Worm (Caenorhabditis elegans): ENCODE results near the gene F35B3.3.

Gene F35B3.3

ce11 chrX:17055836-17056783 is 42.8 kb downstream of the F35B3.3 start:
- no peak for TF ChIP-seq B0310.2 (tag; optimal IDR thresholded peaks at IDR 0.05)
- TF ChIP-seq ceh-13 (GFP tag; optimal IDR thresholded peaks at IDR 0.05), result no peak
- no peak for TF ChIP-seq hmbx-1 (tag; optimal IDR thresholded peaks at IDR 0.05)

- TF ChIP-seq scrt-1 (GFP tag; IDR thresholded peaks at IDR 0.05) (no peak), sea-1 (GFP tag; conservative IDR thresholded peaks at IDR 0.05) (no peak), tbx-37 (GFP tag; conservative IDR thresholded peaks at IDR 0.05) (no peak), tra-4 (tag; optimal IDR thresholded peaks at IDR 0.05) (no peak), F13C5.2 (tag; optimal IDR thresholded peaks at IDR 0.05) (no peak), ama-1 (optimal IDR thresholded peaks at IDR 0.05) (no peak), aly-1 (tag; optimal IDR thresholded peaks at IDR 0.05) (no peak), ets-7 (tag; optimal IDR thresholded peaks at IDR 0.05) (no peak), hmg-4 (GFP tag; optimal IDR thresholded peaks at IDR 0.05) (no peak), tbx-11 (GFP tag; IDR thresholded peaks at IDR 0.05) (no peak)
Measured at ce11 chrX:17058340-17058739, 45.1 kb downstream of the F35B3.3 start.

ce11 chrX:17059760-17060159 is 46.5 kb downstream of the F35B3.3 start:
- TF ChIP-seq ceh-13 (GFP tag; optimal IDR thresholded peaks at IDR 0.05), result no peak
- no peak for TF ChIP-seq aly-1 (tag; optimal IDR thresholded peaks at IDR 0.05)
- no peak for TF ChIP-seq ceh-36 (tag; optimal IDR thresholded peaks at IDR 0.05)
- TF ChIP-seq hmg-4 (GFP tag; optimal IDR thresholded peaks at IDR 0.05), result no peak
- TF ChIP-seq ets-7 (tag; optimal IDR thresholded peaks at IDR 0.05), result no peak
- TF ChIP-seq B0310.2 (tag; optimal IDR thresholded peaks at IDR 0.05), result no peak

- no peak for TF ChIP-seq hmbx-1 (tag; optimal IDR thresholded peaks at IDR 0.05)
- no peak for TF ChIP-seq ceh-13 (GFP tag; optimal IDR thresholded peaks at IDR 0.05)
- no peak for TF ChIP-seq tbx-37 (GFP tag; conservative IDR thresholded peaks at IDR 0.05)
- TF ChIP-seq B0310.2 (tag; optimal IDR thresholded peaks at IDR 0.05), result no peak
- no peak for TF ChIP-seq flt-1 (GFP tag; IDR thresholded peaks at IDR 0.05)
Measured at ce11 chrX:17062165-17062564, 48.9 kb downstream of the F35B3.3 start.

- TF ChIP-seq scrt-1 (GFP tag; IDR thresholded peaks at IDR 0.05), result no peak
- TF ChIP-seq flt-1 (GFP tag; IDR thresholded peaks at IDR 0.05), result no peak
- TF ChIP-seq F13C5.2 (tag; optimal IDR thresholded peaks at IDR 0.05), result no peak
- no peak for TF ChIP-seq ets-7 (tag; optimal IDR thresholded peaks at IDR 0.05)
- no peak for TF ChIP-seq hmbx-1 (tag; optimal IDR thresholded peaks at IDR 0.05)
- no peak for TF ChIP-seq ceh-36 (tag; optimal IDR thresholded peaks at IDR 0.05)
- no peak for TF ChIP-seq tra-4 (tag; optimal IDR thresholded peaks at IDR 0.05)
- TF ChIP-seq B0310.2 (tag; optimal IDR thresholded peaks at IDR 0.05), result no peak
- no peak for TF ChIP-seq sea-1 (GFP tag; conservative IDR thresholded peaks at IDR 0.05)
Measured at ce11 chrX:17063749-17064252, 50.5 kb downstream of the F35B3.3 start.

- TF ChIP-seq pes-1 (GFP tag; IDR thresholded peaks at IDR 0.05), result no peak
- TF ChIP-seq sea-1 (GFP tag; conservative IDR thresholded peaks at IDR 0.05), result no peak
- no peak for TF ChIP-seq aly-1 (tag; optimal IDR thresholded peaks at IDR 0.05)
- TF ChIP-seq tbx-11 (GFP tag; IDR thresholded peaks at IDR 0.05), result no peak
- TF ChIP-seq flt-1 (GFP tag; IDR thresholded peaks at IDR 0.05), result no peak
- TF ChIP-seq ama-1 (optimal IDR thresholded peaks at IDR 0.05), result no peak
- no peak for TF ChIP-seq ceh-13 (GFP tag; optimal IDR thresholded peaks at IDR 0.05)
- no peak for TF ChIP-seq scrt-1 (GFP tag; IDR thresholded peaks at IDR 0.05)
- TF ChIP-seq hnd-1 (tag; optimal IDR thresholded peaks at IDR 0.05), result no peak
- no peak for TF ChIP-seq hmbx-1 (tag; optimal IDR thresholded peaks at IDR 0.05)
- no peak for TF ChIP-seq F13C5.2 (tag; optimal IDR thresholded peaks at IDR 0.05)
- no peak for TF ChIP-seq hmg-4 (GFP tag; optimal IDR thresholded peaks at IDR 0.05)
- no peak for TF ChIP-seq tbx-37 (GFP tag; conservative IDR thresholded peaks at IDR 0.05)
- no peak for TF ChIP-seq tra-4 (tag; optimal IDR thresholded peaks at IDR 0.05)
Measured at ce11 chrX:17064820-17065219, 51.6 kb downstream of the F35B3.3 start.

- TF ChIP-seq hmg-4 (GFP tag; optimal IDR thresholded peaks at IDR 0.05) (no peak), ama-1 (optimal IDR thresholded peaks at IDR 0.05) (no peak), pes-1 (GFP tag; IDR thresholded peaks at IDR 0.05) (no peak), hnd-1 (tag; optimal IDR thresholded peaks at IDR 0.05) (no peak), ceh-36 (tag; optimal IDR thresholded peaks at IDR 0.05) (no peak), sea-1 (GFP tag; conservative IDR thresholded peaks at IDR 0.05) (no peak), tbx-11 (GFP tag; IDR thresholded peaks at IDR 0.05) (no peak), ceh-13 (GFP tag; optimal IDR thresholded peaks at IDR 0.05) (no peak)
Measured at ce11 chrX:17066937-17067336, 53.7 kb downstream of the F35B3.3 start.
